Worm (Caenorhabditis elegans): ENCODE results near the gene F16H6.10.

F16H6.10 gene

ce11 chrV:18254483-18254882 is 30.2 kb upstream of the F16H6.10 start, which contains the start of gene R10E8.5:
Gene R10E8.5 (plus strand): TSS chrV:18254783.
- TF ChIP-seq mab-5 (tag; optimal IDR thresholded peaks at IDR 0.05): no peak
- no peak for TF ChIP-seq elt-3 (tag; optimal IDR thresholded peaks at IDR 0.05)
- TF ChIP-seq nhr-21 (tag; optimal IDR thresholded peaks at IDR 0.05): no peak
- no peak for TF ChIP-seq aly-2 (tag; optimal IDR thresholded peaks at IDR 0.05)
- TF ChIP-seq zag-1 (tag; optimal IDR thresholded peaks at IDR 0.05): no peak
- no peak for TF ChIP-seq gmeb-1 (tag; optimal IDR thresholded peaks at IDR 0.05)
- TF ChIP-seq nhr-12 (tag; optimal IDR thresholded peaks at IDR 0.05): no peak
- TF ChIP-seq ceh-16 (tag; optimal IDR thresholded peaks at IDR 0.05): no peak
- TF ChIP-seq ztf-4 (tag; optimal IDR thresholded peaks at IDR 0.05): no peak
- TF ChIP-seq egl-27 (tag; optimal IDR thresholded peaks at IDR 0.05): no peak
- no peak for TF ChIP-seq dmd-4 (tag; optimal IDR thresholded peaks at IDR 0.05)
- no peak for TF ChIP-seq nhr-129 (tag; optimal IDR thresholded peaks at IDR 0.05)
- no peak for TF ChIP-seq skn-1 (tag; optimal IDR thresholded peaks at IDR 0.05)
- TF ChIP-seq ceh-82 (tag; optimal IDR thresholded peaks at IDR 0.05): no peak
- no peak for TF ChIP-seq fos-1 (tag; optimal IDR thresholded peaks at IDR 0.05)
- TF ChIP-seq unc-39 (tag; optimal IDR thresholded peaks at IDR 0.05): no peak
- no peak for TF ChIP-seq nhr-11 (tag; optimal IDR thresholded peaks at IDR 0.05)
- TF ChIP-seq sma-9 (GFP tag; optimal IDR thresholded peaks at IDR 0.05): no peak
- no peak for TF ChIP-seq sma-9 (tag; optimal IDR thresholded peaks at IDR 0.05)
- TF ChIP-seq C34F6.9 (tag; optimal IDR thresholded peaks at IDR 0.05): no peak

ce11 chrV:18253494-18253893 is 29.2 kb upstream of the F16H6.10 start, which contains the start of gene R10E8.2:
Gene R10E8.2 (plus strand): TSS chrV:18253794.
- TF ChIP-seq ama-1 (optimal IDR thresholded peaks at IDR 0.05) (no peak), nhr-23 (tag; optimal IDR thresholded peaks at IDR 0.05) (no peak), nhr-77 (tag; optimal IDR thresholded peaks at IDR 0.05) (no peak), sma-9 (GFP tag; optimal IDR thresholded peaks at IDR 0.05) (no peak), sma-9 (tag; optimal IDR thresholded peaks at IDR 0.05) (no peak)

ce11 chrV:18252239-18252638 is 28.0 kb upstream of the F16H6.10 start, which contains the start of gene R10E8.1:
Gene R10E8.1 (minus strand): TSS chrV:18252416.
- TF ChIP-seq lsy-2 (tag; optimal IDR thresholded peaks at IDR 0.05) (no peak), fos-1 (tag; optimal IDR thresholded peaks at IDR 0.05) (peak; percentile 73), F13H6.1 (tag; optimal IDR thresholded peaks at IDR 0.05) (no peak), crh-2 (tag; optimal IDR thresholded peaks at IDR 0.05) (peak; percentile 4)

DNA sequence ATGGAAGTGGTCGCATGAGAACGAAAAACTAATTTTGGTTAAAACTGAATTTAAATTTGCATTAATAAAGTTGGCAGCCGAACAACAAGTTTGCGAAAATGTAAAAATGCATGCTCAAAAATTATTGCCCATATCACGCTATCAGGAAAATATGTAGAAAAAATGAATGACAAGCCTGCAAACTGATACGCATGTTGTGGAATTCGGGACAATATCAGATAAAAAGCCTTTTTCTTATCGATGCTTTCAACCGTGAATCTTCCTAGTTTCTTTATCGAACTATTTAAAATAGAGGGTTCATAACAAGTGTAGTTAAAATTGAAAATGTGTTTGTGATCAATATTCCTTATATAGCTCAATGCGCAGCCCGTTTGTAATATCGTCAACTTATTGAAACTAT is 21.8 kb upstream of the F16H6.10 start:
- peak; percentile 79 for TF ChIP-seq fos-1 (tag; optimal IDR thresholded peaks at IDR 0.05)
- TF ChIP-seq nhr-11 (tag; optimal IDR thresholded peaks at IDR 0.05): no peak

ce11 chrV:18244408-18244807 is 20.2 kb upstream of the F16H6.10 start:
- TF ChIP-seq fos-1 (tag; optimal IDR thresholded peaks at IDR 0.05) (peak; percentile 22), C34F6.9 (tag; optimal IDR thresholded peaks at IDR 0.05) (no peak)

- TF ChIP-seq snpc-4 (tag; optimal IDR thresholded peaks at IDR 0.05): no peak
- TF ChIP-seq ztf-1 (GFP tag; conservative IDR thresholded peaks at IDR 0.05): no peak
- TF ChIP-seq ztf-4 (tag; optimal IDR thresholded peaks at IDR 0.05): no peak
- no peak for TF ChIP-seq sma-3 (GFP tag; optimal IDR thresholded peaks at IDR 0.05)
- TF ChIP-seq nhr-10 (tag; optimal IDR thresholded peaks at IDR 0.05): no peak
- TF ChIP-seq ceh-16 (tag; optimal IDR thresholded peaks at IDR 0.05): no peak
- no peak for TF ChIP-seq nhr-129 (tag; optimal IDR thresholded peaks at IDR 0.05)
- no peak for TF ChIP-seq unc-62 (GFP tag; optimal IDR thresholded peaks at IDR 0.05)
- no peak for TF ChIP-seq R02D3.7 (tag; optimal IDR thresholded peaks at IDR 0.05)
- no peak for TF ChIP-seq nhr-77 (tag; optimal IDR thresholded peaks at IDR 0.05)
- TF ChIP-seq elt-3 (tag; optimal IDR thresholded peaks at IDR 0.05): no peak
- TF ChIP-seq ZK546.5 (tag; optimal IDR thresholded peaks at IDR 0.05): no peak
These were observed 19.0 kb upstream of the F16H6.10 start for ce11 chrV:18243227-18243626.

DNA sequence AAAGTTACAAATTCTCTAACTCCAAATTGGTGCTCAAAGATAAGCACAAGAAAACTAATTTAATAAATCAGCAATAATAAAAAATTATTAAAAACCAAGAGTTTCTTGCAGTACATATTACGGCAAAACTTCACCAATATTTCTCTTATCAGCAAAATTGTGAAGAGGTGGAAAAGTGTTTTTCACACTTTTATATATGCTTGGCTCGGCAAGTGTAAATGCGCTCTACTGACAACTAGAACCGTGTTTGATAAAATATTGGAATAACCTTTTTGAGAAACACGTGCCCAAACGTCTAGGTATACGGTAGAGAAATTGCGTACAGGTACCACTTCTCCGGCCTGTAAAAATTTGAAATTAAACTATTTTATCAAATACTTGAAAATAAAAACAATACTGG is 17.1 kb upstream of the F16H6.10 start, which contains the start of gene R10E8.8:
Gene R10E8.8, minus strand, starts transcription at position 343 of the 400 bp plus-strand sequence.
- TF ChIP-seq peb-1 (tag; optimal IDR thresholded peaks at IDR 0.05) (no peak), lin-13 (GFP tag; optimal IDR thresholded peaks at IDR 0.05) (no peak), fos-1 (tag; optimal IDR thresholded peaks at IDR 0.05) (peak; percentile 27), gmeb-1 (tag; optimal IDR thresholded peaks at IDR 0.05) (peak; percentile 18), unc-55 (GFP tag; optimal IDR thresholded peaks at IDR 0.05) (no peak), crh-2 (tag; optimal IDR thresholded peaks at IDR 0.05) (peak; percentile 35)

All from whole organism, L2 larva.